Fruit fly (Drosophila melanogaster) whole organism, embryonic: ENCODE measurements around the gene topi.

Experiments
- CG10147 ChIP-seq: fragments of 200-800 bp; sonication (Bioruptor generic); optimal IDR thresholded peaks from 2 replicates; lab custom pipeline; 2019; ENCODE audit warnings: missing biosample characterization, mild to moderate bottlenecking, missing genetic modification characterization, moderate library complexity
- CG10267 ChIP-seq: fragments of 200-800 bp; sonication (Bioruptor generic); optimal IDR thresholded peaks from 2 replicates; lab custom pipeline; 2018; ENCODE audit warnings: missing biosample characterization, mild to moderate bottlenecking, missing genetic modification characterization, moderate library complexity
- CG10462 ChIP-seq: fragments of 200-800 bp; sonication (Bioruptor generic); optimal IDR thresholded peaks from 2 replicates; lab custom pipeline; 2016; ENCODE audit warnings: missing biosample characterization, missing genetic modification characterization
- CG10979 ChIP-seq: fragments of 200-800 bp; sonication (Bioruptor generic); optimal IDR thresholded peaks from 2 replicates; lab custom pipeline; 2018; ENCODE audit warnings: missing biosample characterization, mild to moderate bottlenecking, missing genetic modification characterization, moderate library complexity
- CG11456 ChIP-seq: fragments of 200-800 bp; sonication (Bioruptor generic); IDR thresholded peaks from 3 replicates; pipeline ENCODE4 v1.3.6; 2022; ENCODE audit warnings: missing biosample characterization, missing genetic modification characterization
- CG11695 ChIP-seq: fragments of 200-800 bp; sonication (Bioruptor generic); IDR thresholded peaks from 3 replicates; pipeline ENCODE4 v1.3.6; 2022; ENCODE audit warnings: missing biosample characterization, missing genetic modification characterization
- CG12769 ChIP-seq: fragments of 200-800 bp; sonication (Bioruptor generic); optimal IDR thresholded peaks from 2 replicates; lab custom pipeline; 2019; ENCODE audit warnings: missing biosample characterization, mild to moderate bottlenecking, missing genetic modification characterization, moderate library complexity
- CG15073 ChIP-seq: fragments of 200-800 bp; sonication (Bioruptor generic); optimal IDR thresholded peaks from 2 replicates; lab custom pipeline; 2016; ENCODE audit warnings: missing biosample characterization, missing genetic modification characterization
- CG1647 ChIP-seq: fragments of 200-800 bp; sonication (Bioruptor generic); optimal IDR thresholded peaks from 3 replicates; lab custom pipeline; 2016; ENCODE audit warnings: missing biosample characterization, missing genetic modification characterization
- CG16813 ChIP-seq: fragments of 200-800 bp; sonication (Bioruptor generic); IDR thresholded peaks from 3 replicates; pipeline ENCODE4 v1.3.6; 2022; ENCODE audit warnings: missing biosample characterization, missing genetic modification characterization; ENCODE audit not compliant: partially characterized antibody
- CG17385 ChIP-seq: fragments of 200-800 bp; sonication (Bioruptor generic); optimal IDR thresholded peaks from 3 replicates; lab custom pipeline; 2018; ENCODE audit warnings: missing biosample characterization, mild to moderate bottlenecking, missing genetic modification characterization
- CG2199 ChIP-seq: fragments of 200-800 bp; sonication (Bioruptor generic); IDR thresholded peaks from 3 replicates; pipeline ENCODE4 v1.3.6; 2022; ENCODE audit warnings: missing biosample characterization, missing genetic modification characterization
- CG30020 ChIP-seq: fragments of 200-800 bp; optimal IDR thresholded peaks from 2 replicates; lab custom pipeline; 2019; ENCODE audit warnings: missing biosample characterization, mild to moderate bottlenecking, missing genetic modification characterization, moderate library complexity
- CG31441 ChIP-seq: fragments of 200-800 bp; sonication (Bioruptor generic); IDR thresholded peaks from 2 replicates; pipeline ENCODE4 v1.3.6; 2022; ENCODE audit warnings: missing biosample characterization, missing genetic modification characterization
- CG32772 ChIP-seq: fragments of 200-800 bp; sonication (Bioruptor generic); IDR thresholded peaks from 2 replicates; pipeline ENCODE4 v1.3.6; 2022; ENCODE audit warnings: missing biosample characterization, missing genetic modification characterization
- CG3407 ChIP-seq: fragments of 200-800 bp; sonication (Bioruptor generic); optimal IDR thresholded peaks from 2 replicates; lab custom pipeline; 2018; ENCODE audit warnings: missing biosample characterization, mild to moderate bottlenecking, missing genetic modification characterization
- CG34376 ChIP-seq: fragments of 200-800 bp; sonication (Bioruptor generic); optimal IDR thresholded peaks from 2 replicates; lab custom pipeline; 2018; ENCODE audit warnings: missing biosample characterization, mild to moderate bottlenecking, missing genetic modification characterization
- CG3847 ChIP-seq: fragments of 200-800 bp; sonication (Bioruptor generic); IDR thresholded peaks from 2 replicates; pipeline ENCODE4 v1.3.6; 2022; ENCODE audit warnings: missing biosample characterization, missing genetic modification characterization
- CG6683 ChIP-seq: fragments of 200-800 bp; sonication (Bioruptor generic); optimal IDR thresholded peaks from 2 replicates; lab custom pipeline; 2017; ENCODE audit warnings: missing biosample characterization, mild to moderate bottlenecking, missing genetic modification characterization, missing genetic modification reagents
- CG7556 ChIP-seq: fragments of 200-800 bp; sonication (Bioruptor generic); optimal IDR thresholded peaks from 2 replicates; lab custom pipeline; 2017; ENCODE audit warnings: missing biosample characterization, mild to moderate bottlenecking, missing genetic modification characterization
- CG7839 ChIP-seq: fragments of 200-800 bp; sonication (Bioruptor generic); optimal IDR thresholded peaks from 3 replicates; lab custom pipeline; 2018; ENCODE audit warnings: missing biosample characterization, mild to moderate bottlenecking, missing genetic modification characterization, moderate library complexity
- CG9727 ChIP-seq: fragments of 200-800 bp; sonication (Bioruptor generic); optimal IDR thresholded peaks from 3 replicates; lab custom pipeline; 2017; ENCODE audit warnings: missing biosample characterization, mild to moderate bottlenecking, missing genetic modification characterization
- Dbx ChIP-seq: fragments of 200-800 bp; sonication (Bioruptor generic); IDR thresholded peaks from 3 replicates; pipeline ENCODE4 v1.3.6; 2022; ENCODE audit warnings: missing biosample characterization, missing genetic modification characterization
- Doc3 ChIP-seq: fragments of 200-800 bp; sonication (Bioruptor generic); IDR thresholded peaks from 3 replicates; pipeline ENCODE4 v1.3.6; 2022; ENCODE audit warnings: missing biosample characterization, missing genetic modification characterization; ENCODE audit not compliant: partially characterized antibody
- GATAe ChIP-seq: fragments of 200-800 bp; sonication (Bioruptor generic); conservative IDR thresholded peaks from 2 replicates; pipeline ENCODE4 v1.3.6; 2022; ENCODE audit warnings: missing biosample characterization, missing genetic modification characterization
- Jarid2 ChIP-seq: fragments of 200-800 bp; sonication (Bioruptor generic); optimal IDR thresholded peaks from 3 replicates; lab custom pipeline; 2017; ENCODE audit warnings: mild to moderate bottlenecking, missing biosample characterization, missing genetic modification reagents, missing genetic modification characterization
- PHDP ChIP-seq: fragments of 200-800 bp; sonication (Bioruptor generic); optimal IDR thresholded peaks from 3 replicates; lab custom pipeline; 2018; ENCODE audit warnings: missing biosample characterization, mild to moderate bottlenecking, missing genetic modification characterization, moderate library complexity
- Rx ChIP-seq: fragments of 200-800 bp; sonication (Bioruptor generic); IDR thresholded peaks from 2 replicates; pipeline ENCODE4 v1.3.6; 2022; ENCODE audit warnings: missing biosample characterization, missing genetic modification characterization
- Ssrp ChIP-seq: fragments of 200-800 bp; sonication (Bioruptor generic); optimal IDR thresholded peaks from 2 replicates; lab custom pipeline; 2018; ENCODE audit warnings: missing biosample characterization, mild to moderate bottlenecking, missing genetic modification characterization, moderate library complexity
- ap ChIP-seq: fragments of 200-800 bp; sonication (Bioruptor generic); IDR thresholded peaks from 2 replicates; pipeline ENCODE4 v1.3.6; 2022; ENCODE audit warnings: missing biosample characterization, missing genetic modification characterization
- bab2 ChIP-seq: fragments of 200-800 bp; sonication (Bioruptor generic); optimal IDR thresholded peaks from 2 replicates; lab custom pipeline; 2016; ENCODE audit warnings: missing biosample characterization, missing genetic modification characterization
- dmrt11E ChIP-seq: fragments of 200-800 bp; sonication (Bioruptor generic); optimal IDR thresholded peaks from 3 replicates; lab custom pipeline; 2018; ENCODE audit warnings: missing biosample characterization, mild to moderate bottlenecking, missing genetic modification characterization, moderate library complexity
- en ChIP-seq: fragments of 200-800 bp; sonication (Bioruptor generic); optimal IDR thresholded peaks from 2 replicates; lab custom pipeline; 2016; ENCODE audit warnings: missing biosample characterization, missing genetic modification characterization
- fru ChIP-seq: fragments of >200 bp; optimal IDR thresholded peaks from 2 replicates; lab custom pipeline; 2017
- gcm2 ChIP-seq: fragments of 200-800 bp; sonication (Bioruptor generic); optimal IDR thresholded peaks from 2 replicates; lab custom pipeline; 2016; ENCODE audit warnings: missing biosample characterization, missing genetic modification characterization
- insv ChIP-seq, 2 experiments: fragments of 200-800 bp; sonication (Bioruptor generic); optimal IDR thresholded peaks; 3 replicates each; lab custom pipeline; 2016 to 2018; ENCODE audit warnings: missing biosample characterization in 2 of 2, missing genetic modification characterization in 2 of 2
- mam ChIP-seq: fragments of 200-800 bp; sonication (Bioruptor generic); optimal IDR thresholded peaks from 3 replicates; lab custom pipeline; 2016; ENCODE audit warnings: missing biosample characterization, missing genetic modification characterization
- mirr ChIP-seq: fragments of 200-800 bp; sonication (Bioruptor generic); optimal IDR thresholded peaks from 3 replicates; lab custom pipeline; 2018; ENCODE audit warnings: missing biosample characterization, mild to moderate bottlenecking, missing genetic modification characterization
- mld ChIP-seq: fragments of 200-800 bp; sonication (Bioruptor generic); IDR thresholded peaks from 3 replicates; pipeline ENCODE4 v1.3.6; 2022; ENCODE audit warnings: missing biosample characterization, missing genetic modification characterization; ENCODE audit not compliant: partially characterized antibody
- onecut ChIP-seq: fragments of 200-800 bp; sonication (Bioruptor generic); IDR thresholded peaks from 2 replicates; pipeline ENCODE4 v1.3.6; 2022; ENCODE audit warnings: missing biosample characterization, missing genetic modification characterization
- pan ChIP-seq, 4 experiments: fragments of >200 bp in 3 of 4; fragments of 200-800 bp in 1 of 4; sonication (Bioruptor generic) in 1 of 4; optimal IDR thresholded peaks in 3 of 4; IDR thresholded peaks in 1 of 4; 2 replicates each; pipeline versions ENCODE4 v1.3.6 to Lab custom; 2017 to 2022; ENCODE audit warnings: missing biosample characterization in 2 of 4, missing genetic modification characterization in 2 of 4, mixed read lengths in 1 of 4
- rib ChIP-seq: fragments of 200-800 bp; sonication (Bioruptor generic); IDR thresholded peaks from 2 replicates; pipeline ENCODE4 v1.3.6; 2022; ENCODE audit warnings: missing biosample characterization, missing genetic modification characterization
- ro ChIP-seq: fragments of 200-800 bp; sonication (Bioruptor generic); IDR thresholded peaks from 2 replicates; pipeline ENCODE4 v1.3.6; 2022; ENCODE audit warnings: missing biosample characterization, missing genetic modification characterization
- row ChIP-seq: fragments of 200-800 bp; sonication (Bioruptor generic); IDR thresholded peaks from 3 replicates; pipeline ENCODE4 v1.3.6; 2022; ENCODE audit warnings: missing biosample characterization, missing genetic modification characterization
- slbo ChIP-seq: fragments of 200-800 bp; sonication (Bioruptor generic); IDR thresholded peaks from 2 replicates; pipeline ENCODE4 v1.3.6; 2022; ENCODE audit warnings: missing biosample characterization, missing genetic modification characterization
- slp2 ChIP-seq: fragments of 200-800 bp; sonication (Bioruptor generic); optimal IDR thresholded peaks from 2 replicates; lab custom pipeline; 2016; ENCODE audit warnings: missing biosample characterization, missing genetic modification characterization
- so ChIP-seq: fragments of 200-800 bp; sonication (Bioruptor generic); IDR thresholded peaks from 3 replicates; pipeline ENCODE4 v1.3.6; 2022; ENCODE audit warnings: missing biosample characterization, missing genetic modification characterization
- tll ChIP-seq, 2 experiments: fragments of 200-800 bp in 1 of 2; fragments of >200 bp in 1 of 2; sonication (Bioruptor generic) in 1 of 2; optimal IDR thresholded peaks; 2 replicates each; lab custom pipeline; 2017 to 2019; ENCODE audit warnings: missing biosample characterization in 2 of 2, missing genetic modification characterization in 2 of 2, mild to moderate bottlenecking in 1 of 2, moderate library complexity in 1 of 2
- tna ChIP-seq: fragments of 200-800 bp; sonication (Bioruptor generic); IDR thresholded peaks from 2 replicates; pipeline ENCODE4 v1.3.6; 2022; ENCODE audit warnings: missing biosample characterization, missing genetic modification characterization; ENCODE audit not compliant: partially characterized antibody
- zfh2 ChIP-seq: fragments of 200-800 bp; sonication (Bioruptor generic); optimal IDR thresholded peaks from 2 replicates; lab custom pipeline; 2016; ENCODE audit warnings: missing biosample characterization, missing genetic modification characterization

topi gene

DNA sequence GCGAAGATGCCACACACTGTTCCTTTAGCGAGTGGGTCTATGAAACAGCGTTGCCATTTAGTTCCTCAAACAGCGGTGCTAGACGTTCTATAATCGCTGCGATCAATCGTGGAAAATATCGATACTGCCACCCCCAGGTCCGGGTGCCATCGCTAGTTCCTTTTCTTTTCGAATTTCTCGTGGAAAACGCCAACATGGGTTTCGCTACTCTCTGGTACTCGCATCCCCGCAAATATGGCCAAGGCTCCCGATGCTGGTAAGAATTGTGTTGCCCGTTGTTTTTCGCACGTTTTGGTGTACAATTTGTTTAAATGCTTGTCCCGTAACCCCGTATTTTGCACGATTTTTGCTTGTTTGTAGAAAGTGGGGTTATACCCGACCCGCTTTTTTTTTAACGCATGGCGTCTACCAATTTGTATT is 3.0 kb downstream of the topi start, which contains the start of gene RpS29 (continued):
- peak; percentile 84 for TF ChIP-seq CG1647 (GFP tag; lab: Kevin White, UChicago)
- peak; percentile 93 for TF ChIP-seq CG16813 (GFP tag; lab: Robert Waterston, UW)
- no peak; the same call in 1 of the 2 replicates for TF ChIP-seq GATAe (GFP tag; lab: Robert Waterston, UW)
- TF ChIP-seq Dbx (GFP tag; lab: Robert Waterston, UW), result peak; percentile 93
- peak; percentile 58 for TF ChIP-seq CG10147 (GFP tag; lab: Kevin White, UChicago)
- peak; percentile 86 for TF ChIP-seq bab2 (GFP tag; lab: Kevin White, UChicago)
- peak; percentile 70 for TF ChIP-seq CG9727 (GFP tag; lab: Kevin White, UChicago)
- TF ChIP-seq CG3847 (GFP tag; lab: Robert Waterston, UW), result peak; percentile 97
- peak; percentile 86 for TF ChIP-seq tna (GFP tag; lab: Robert Waterston, UW)
- TF ChIP-seq Doc3 (GFP tag; lab: Robert Waterston, UW), result peak; percentile 85
- no peak for TF ChIP-seq so
- peak; percentile 74 for TF ChIP-seq CG32772
- TF ChIP-seq CG30020 (tag; lab: Kevin White, UChicago), result peak; percentile 44
- TF ChIP-seq slp2 (GFP tag; lab: Kevin White, UChicago), result peak; percentile 63
- no peak for TF ChIP-seq tll (GFP tag; optimal IDR thresholded peaks at IDR 0.05; lab: Kevin White, UChicago)
- peak; percentile 95 for TF ChIP-seq CG11456
- TF ChIP-seq ro, result peak; percentile 54; the same call in 1 of the 2 replicates
- TF ChIP-seq slbo (GFP tag; lab: Robert Waterston, UW), result peak; percentile 95
- peak; percentile 81 for TF ChIP-seq mld (GFP tag; lab: Robert Waterston, UW)
- peak; percentile 62 for TF ChIP-seq gcm2 (GFP tag; lab: Kevin White, UChicago)
- TF ChIP-seq CG3407 (GFP tag; lab: Kevin White, UChicago), result peak; percentile 48
- TF ChIP-seq CG7556 (GFP tag; lab: Kevin White, UChicago), result peak; percentile 45
- peak; percentile 54 for TF ChIP-seq dmrt11E (tag; lab: Kevin White, UChicago)
- TF ChIP-seq ap, result no peak
- TF ChIP-seq zfh2 (GFP tag; lab: Kevin White, UChicago), result peak; percentile 87
- TF ChIP-seq mam, result peak; percentile 92
- no peak for TF ChIP-seq CG10462 (GFP tag; lab: Kevin White, UChicago)
- TF ChIP-seq CG2199 (GFP tag; lab: Robert Waterston, UW), result peak; percentile 55; the same call in 1 of the 3 replicates
- TF ChIP-seq CG34376 (GFP tag; lab: Kevin White, UChicago), result peak; percentile 92
- peak; percentile 47; the same call in 2 of the 3 replicates for TF ChIP-seq CG11695 (GFP tag; lab: Robert Waterston, UW)
- TF ChIP-seq CG15073 (GFP tag; lab: Kevin White, UChicago), result no peak
- peak; percentile 75 for TF ChIP-seq row
- peak; percentile 59 for TF ChIP-seq en (GFP tag; lab: Kevin White, UChicago)
- peak; percentile 73 for TF ChIP-seq CG6683 (GFP tag; lab: Kevin White, UChicago)
- peak; percentile 67 for TF ChIP-seq PHDP
- TF ChIP-seq pan (optimal IDR thresholded peaks at IDR 0.05; lab: Kevin White, UChicago), result no peak
- TF ChIP-seq pan (GFP tag; optimal IDR thresholded peaks at IDR 0.05 in 1 of 2, IDR thresholded peaks at IDR 0.05 in 1 of 2), result peak in 1 of 2 experiments; percentile 76
- peak; percentile 66 for TF ChIP-seq CG7839 (tag; lab: Kevin White, UChicago)
- peak; percentile 52; the same call in 1 of the 2 replicates for TF ChIP-seq rib
- TF ChIP-seq CG31441 (GFP tag; lab: Robert Waterston, UW), result peak; percentile 51; the same call in 1 of the 2 replicates
- TF ChIP-seq CG12769, result peak; percentile 89
- peak; percentile 73 for TF ChIP-seq Rx (GFP tag; lab: Robert Waterston, UW)
- peak; percentile 16 for TF ChIP-seq Ssrp (tag; lab: Kevin White, UChicago)
- peak; percentile 63 for TF ChIP-seq Jarid2
- TF ChIP-seq CG17385 (GFP tag; lab: Kevin White, UChicago), result peak; percentile 54
- TF ChIP-seq onecut (GFP tag; lab: Robert Waterston, UW), result peak; percentile 65; the same call in 1 of the 2 replicates
- TF ChIP-seq CG10267 (tag; lab: Kevin White, UChicago), result peak; percentile 84
- TF ChIP-seq CG10979, result peak; percentile 36
- TF ChIP-seq fru (lab: Kevin White, UChicago), result no peak
- peak; percentile 93 for TF ChIP-seq mirr (GFP tag; lab: Kevin White, UChicago)
- TF ChIP-seq insv (GFP tag; optimal IDR thresholded peaks at IDR 0.05; lab: Kevin White, UChicago), result peak in 1 of 2 experiments; percentile 73
